Worm (Caenorhabditis elegans): ENCODE results near the gene Y54G2A.12.

ce11 chrIV:2748863-2749451 is 33.7 kb downstream of the Y54G2A.12 start:
- TF ChIP-seq unc-39 (tag; optimal IDR thresholded peaks at IDR 0.05), result no peak
- no peak for TF ChIP-seq lsy-2 (tag; optimal IDR thresholded peaks at IDR 0.05)
- no peak for TF ChIP-seq ceh-39 (tag; optimal IDR thresholded peaks at IDR 0.05)
